Fruit fly (Drosophila melanogaster): ENCODE data around the gene CG34164.

The CG34164 gene

dm6 chr2L:12021193-12021592 is 35.0 kb upstream of the CG34164 start (continued):
- peak; percentile 26 for TF ChIP-seq CG13775 (GFP tag; optimal IDR thresholded peaks at IDR 0.05)
- TF ChIP-seq hkb (optimal IDR thresholded peaks at IDR 0.05), result no peak
- no peak for TF ChIP-seq hkb (GFP tag; IDR thresholded peaks at IDR 0.05)
- TF ChIP-seq Fer3 (tag; optimal IDR thresholded peaks at IDR 0.05), result peak; percentile 73
- no peak for TF ChIP-seq CG32532 (GFP tag; IDR thresholded peaks at IDR 0.05)
- no peak for TF ChIP-seq ato (GFP tag; IDR thresholded peaks at IDR 0.05; ENCODE audit: partially characterized antibody)
- peak; percentile 4 for TF ChIP-seq exex (tag; optimal IDR thresholded peaks at IDR 0.05)
- peak; percentile 1 to 34 for TF ChIP-seq Hr51 (GFP tag; optimal IDR thresholded peaks at IDR 0.05)
- TF ChIP-seq Dip3 (GFP tag; optimal IDR thresholded peaks at IDR 0.05), result no peak
- TF ChIP-seq B-H1 (GFP tag; IDR thresholded peaks at IDR 0.05), result peak; percentile 11; the same call in 1 of the 3 replicates
- TF ChIP-seq danr (GFP tag; IDR thresholded peaks at IDR 0.05), result no peak
- no peak for TF ChIP-seq jigr1 (GFP tag; IDR thresholded peaks at IDR 0.05)
- TF ChIP-seq CG10959 (GFP tag; IDR thresholded peaks at IDR 0.05), result no peak
- no peak for TF ChIP-seq CG32772 (GFP tag; IDR thresholded peaks at IDR 0.05)
- TF ChIP-seq kay (GFP tag; optimal IDR thresholded peaks at IDR 0.05), result peak; percentile 35
- peak; percentile 23 for TF ChIP-seq CG10654 (GFP tag; optimal IDR thresholded peaks at IDR 0.05)
- TF ChIP-seq hb (GFP tag; IDR thresholded peaks at IDR 0.05; ENCODE audit: partially characterized antibody), result no peak
- TF ChIP-seq Taf1 (GFP tag; IDR thresholded peaks at IDR 0.05), result no peak
- no peak for TF ChIP-seq ap (GFP tag; IDR thresholded peaks at IDR 0.05)
- no peak for TF ChIP-seq vfl (GFP tag; optimal IDR thresholded peaks at IDR 0.05)
- TF ChIP-seq gsb (GFP tag; IDR thresholded peaks at IDR 0.05), result no peak
- no peak for TF ChIP-seq sna (GFP tag; IDR thresholded peaks at IDR 0.05; ENCODE audit: partially characterized antibody)
- TF ChIP-seq Hr78 (GFP tag; optimal IDR thresholded peaks at IDR 0.05), result no peak
- TF ChIP-seq Xrp1 (GFP tag; IDR thresholded peaks at IDR 0.05), result peak; percentile 72
- TF ChIP-seq bab2 (GFP tag; optimal IDR thresholded peaks at IDR 0.05), result peak; percentile 84
- peak; percentile 59 for TF ChIP-seq ewg (GFP tag; optimal IDR thresholded peaks at IDR 0.05)
- TF ChIP-seq yki (optimal IDR thresholded peaks at IDR 0.05), result no peak
- TF ChIP-seq Hand (GFP tag; optimal IDR thresholded peaks at IDR 0.05), result peak; percentile 42
- TF ChIP-seq Sox102F (GFP tag; optimal IDR thresholded peaks at IDR 0.05), result peak; percentile 77
- TF ChIP-seq CG9876 (GFP tag; optimal IDR thresholded peaks at IDR 0.05), result no peak
- no peak for TF ChIP-seq p53 (GFP tag; optimal IDR thresholded peaks at IDR 0.05)
- TF ChIP-seq ttk (GFP tag; IDR thresholded peaks at IDR 0.05), result no peak
- TF ChIP-seq pros (GFP tag; optimal IDR thresholded peaks at IDR 0.05), result no peak
- TF ChIP-seq CG8290 (GFP tag; optimal IDR thresholded peaks at IDR 0.05), result no peak
- TF ChIP-seq CG8290 (tag; optimal IDR thresholded peaks at IDR 0.05), result peak; percentile 47 to 91
- TF ChIP-seq Atf3 (GFP tag; optimal IDR thresholded peaks at IDR 0.05), result no peak
- TF ChIP-seq sisA (GFP tag; IDR thresholded peaks at IDR 0.05), result no peak
- no peak for TF ChIP-seq CG16815 (GFP tag; optimal IDR thresholded peaks at IDR 0.05)
- no peak for TF ChIP-seq CG9215 (GFP tag; IDR thresholded peaks at IDR 0.05)
- TF ChIP-seq Nf-YB (GFP tag; optimal IDR thresholded peaks at IDR 0.05), result peak; percentile 48
- TF ChIP-seq nau (GFP tag; optimal IDR thresholded peaks at IDR 0.05), result no peak
- TF ChIP-seq CG1602 (GFP tag; optimal IDR thresholded peaks at IDR 0.05), result peak; percentile 22
- TF ChIP-seq pfk (GFP tag; optimal IDR thresholded peaks at IDR 0.05), result peak; percentile 20
- no peak for TF ChIP-seq CG4404 (GFP tag; IDR thresholded peaks at IDR 0.05)
- peak; percentile 46 for TF ChIP-seq CG11504 (tag; optimal IDR thresholded peaks at IDR 0.05)
- no peak for TF ChIP-seq tgo (GFP tag; IDR thresholded peaks at IDR 0.05)
- TF ChIP-seq Opbp (GFP tag; IDR thresholded peaks at IDR 0.05; ENCODE audit: partially characterized antibody), result no peak
- TF ChIP-seq CG11695 (GFP tag; IDR thresholded peaks at IDR 0.05), result peak; percentile 50; the same call in 1 of the 3 replicates
- peak; percentile 24 for TF ChIP-seq Oli (tag; optimal IDR thresholded peaks at IDR 0.05)
- peak; percentile 9 for TF ChIP-seq salm (tag; optimal IDR thresholded peaks at IDR 0.05)
- TF ChIP-seq ERR (GFP tag; optimal IDR thresholded peaks at IDR 0.05), result no peak
- TF ChIP-seq CG8281 (tag; optimal IDR thresholded peaks at IDR 0.05), result peak; percentile 33
